Worm (Caenorhabditis elegans) whole organism, L1 larva: ENCODE measurements around the gene T04F3.5.
A peak's percentile ranks its signal among the peaks of the same experiment; 100 is the strongest.

Experiments used
- C34B4.2 ChIP-seq: sonication (generic microtip); optimal IDR thresholded peaks from 2 replicates; lab custom pipeline; 2017; ENCODE audit warnings: mild to moderate bottlenecking, missing genetic modification characterization, missing compliant biosample characterization
- F16B12.6 ChIP-seq: fragments of 150-350 bp; optimal IDR thresholded peaks from 2 replicates; lab custom pipeline; 2014; ENCODE audit warnings: missing biosample characterization, missing genetic modification characterization
- aha-1 ChIP-seq: fragments of 150-350 bp; optimal IDR thresholded peaks from 2 replicates; lab custom pipeline; 2014; ENCODE audit warnings: missing biosample characterization, missing genetic modification characterization
- alr-1 ChIP-seq: fragments of 200-800 bp; sonication (Bioruptor generic); optimal IDR thresholded peaks from 2 replicates; lab custom pipeline; 2018; ENCODE audit warnings: borderline replicate concordance, mild to moderate bottlenecking, missing genetic modification characterization, missing compliant biosample characterization
- aly-2 ChIP-seq: fragments of 150-350 bp; optimal IDR thresholded peaks from 2 replicates; lab custom pipeline; 2014; ENCODE audit warnings: missing biosample characterization, missing genetic modification characterization
- ama-1 ChIP-seq: fragments of 150-350 bp; optimal IDR thresholded peaks from 2 replicates; lab custom pipeline; 2014
- blmp-1 ChIP-seq: fragments of 150-350 bp; optimal IDR thresholded peaks from 2 replicates; lab custom pipeline; 2014; ENCODE audit warnings: missing biosample characterization, missing genetic modification characterization
- ceh-8 ChIP-seq: fragments of 200-800 bp; sonication (Bioruptor generic); optimal IDR thresholded peaks from 2 replicates; lab custom pipeline; 2018; ENCODE audit warnings: mild to moderate bottlenecking, missing genetic modification characterization, moderate library complexity, missing compliant biosample characterization
- ceh-82 ChIP-seq, 3 experiments: fragments of 150-350 bp in 1 of 3; sonication (generic microtip) in 2 of 3; optimal IDR thresholded peaks; 2 replicates each; lab custom pipeline; 2014 to 2017; ENCODE audit warnings: missing biosample characterization in 3 of 3, missing genetic modification characterization in 3 of 3
- ces-1 ChIP-seq: fragments of 150-350 bp; optimal IDR thresholded peaks from 2 replicates; lab custom pipeline; 2014; ENCODE audit warnings: missing biosample characterization, missing genetic modification reagents, missing genetic modification characterization
- dpl-1 ChIP-seq, 3 experiments: fragments of 150-350 bp in 2 of 3; sonication (generic microtip) in 1 of 3; optimal IDR thresholded peaks; 2 replicates each; lab custom pipeline; 2014 to 2017; ENCODE audit warnings: missing biosample characterization in 3 of 3, missing genetic modification characterization in 3 of 3, missing genetic modification reagents in 3 of 3
- efl-3 ChIP-seq: fragments of 200-800 bp; sonication (Bioruptor generic); optimal IDR thresholded peaks from 2 replicates; lab custom pipeline; 2018; ENCODE audit warnings: mild to moderate bottlenecking, missing genetic modification characterization, missing compliant biosample characterization
- egl-13 ChIP-seq: sonication (generic microtip); optimal IDR thresholded peaks from 2 replicates; lab custom pipeline; 2016; ENCODE audit warnings: missing genotype, missing genetic modification reagents, missing genetic modification characterization, missing compliant biosample characterization
- elt-2 ChIP-seq: sonication (generic microtip); optimal IDR thresholded peaks from 2 replicates; lab custom pipeline; 2016; ENCODE audit warnings: missing genetic modification characterization, mild to moderate bottlenecking, inconsistent platforms, missing compliant biosample characterization, missing genetic modification reagents
- elt-3 ChIP-seq, 6 experiments: fragments of 150-350 bp in 1 of 6; sonication (generic microtip); optimal IDR thresholded peaks; 2 replicates each; lab custom pipeline; 2017 to 2018; ENCODE audit warnings: missing biosample characterization in 6 of 6, missing genetic modification characterization in 6 of 6, inconsistent platforms in 1 of 6
- fkh-4 ChIP-seq: sonication (generic microtip); optimal IDR thresholded peaks from 2 replicates; lab custom pipeline; 2016; ENCODE audit warnings: missing compliant biosample characterization, missing genetic modification characterization, borderline replicate concordance
- fkh-8 ChIP-seq: sonication (generic microtip); optimal IDR thresholded peaks from 2 replicates; lab custom pipeline; 2016; ENCODE audit warnings: mild to moderate bottlenecking, missing genetic modification characterization, missing compliant biosample characterization
- grh-1 ChIP-seq: fragments of 200-800 bp; sonication (Bioruptor generic); IDR thresholded peaks from 2 replicates; pipeline ENCODE4 v1.3.6; 2022; ENCODE audit warnings: missing genetic modification reagents, missing genetic modification characterization, missing compliant biosample characterization
- hlh-17 ChIP-seq: fragments of 200-800 bp; sonication (Bioruptor generic); optimal IDR thresholded peaks from 2 replicates; lab custom pipeline; 2018; ENCODE audit warnings: missing genetic modification characterization, mild to moderate bottlenecking, missing compliant biosample characterization, moderate library complexity, borderline replicate concordance
- hpl-2 ChIP-seq: fragments of 150-350 bp; optimal IDR thresholded peaks from 2 replicates; lab custom pipeline; 2014; ENCODE audit warnings: missing biosample characterization, missing genetic modification reagents, missing genetic modification characterization
- irx-1 ChIP-seq: sonication (generic microtip); optimal IDR thresholded peaks from 2 replicates; lab custom pipeline; 2016; ENCODE audit warnings: missing genetic modification characterization, missing compliant biosample characterization
- isw-1 ChIP-seq: fragments of 200-800 bp; sonication (Bioruptor generic); IDR thresholded peaks from 2 replicates; pipeline ENCODE4 v1.3.6; 2022; ENCODE audit warnings: missing genetic modification characterization, missing compliant biosample characterization
- jun-1 ChIP-seq: fragments of 150-350 bp; optimal IDR thresholded peaks from 2 replicates; lab custom pipeline; 2014; ENCODE audit warnings: missing biosample characterization, missing genetic modification reagents, missing genetic modification characterization
- lin-13 ChIP-seq: fragments of 150-350 bp; optimal IDR thresholded peaks from 2 replicates; lab custom pipeline; 2014; ENCODE audit warnings: missing biosample characterization, missing genetic modification reagents, missing genetic modification characterization
- lir-3 ChIP-seq: sonication (generic microtip); optimal IDR thresholded peaks from 2 replicates; lab custom pipeline; 2016; ENCODE audit warnings: mild to moderate bottlenecking, missing genetic modification characterization, moderate library complexity, missing compliant biosample characterization; ENCODE audit not compliant: poor library complexity
- lsy-2 ChIP-seq, 2 experiments: fragments of 150-350 bp; optimal IDR thresholded peaks; 2 replicates each; lab custom pipeline; 2014; ENCODE audit warnings: missing biosample characterization in 2 of 2, missing genetic modification characterization in 2 of 2
- mdl-1 ChIP-seq, 2 experiments: fragments of 150-350 bp; optimal IDR thresholded peaks; 2 replicates each; lab custom pipeline; 2014 to 2017; ENCODE audit warnings: missing biosample characterization in 2 of 2, missing genetic modification characterization in 2 of 2, inconsistent platforms in 1 of 2
- mef-2 ChIP-seq: fragments of 150-350 bp; optimal IDR thresholded peaks from 2 replicates; lab custom pipeline; 2014; ENCODE audit warnings: missing biosample characterization, missing genetic modification characterization
- nhr-11 ChIP-seq: fragments of 150-350 bp; optimal IDR thresholded peaks from 2 replicates; lab custom pipeline; 2014; ENCODE audit warnings: missing biosample characterization, missing genetic modification characterization
- nhr-12 ChIP-seq: sonication (generic microtip); optimal IDR thresholded peaks from 2 replicates; lab custom pipeline; 2017; ENCODE audit warnings: missing biosample characterization, missing genetic modification characterization
- nhr-19 ChIP-seq: fragments of 200-800 bp; sonication (Bioruptor generic); conservative IDR thresholded peaks from 2 replicates; pipeline ENCODE4 v1.3.6; 2022; ENCODE audit warnings: missing genetic modification characterization, missing compliant biosample characterization
- nhr-237 ChIP-seq: fragments of 150-350 bp; optimal IDR thresholded peaks from 2 replicates; lab custom pipeline; 2014; ENCODE audit warnings: missing biosample characterization, missing genetic modification characterization
- nhr-47 ChIP-seq: sonication (generic microtip); optimal IDR thresholded peaks from 2 replicates; lab custom pipeline; 2016; ENCODE audit warnings: mild to moderate bottlenecking, missing genetic modification characterization, moderate library complexity, missing compliant biosample characterization
- nhr-71 ChIP-seq: sonication (generic microtip); optimal IDR thresholded peaks from 2 replicates; lab custom pipeline; 2016; ENCODE audit warnings: mild to moderate bottlenecking, missing genetic modification characterization, moderate library complexity, missing compliant biosample characterization
- nhr-76 ChIP-seq: sonication (generic microtip); optimal IDR thresholded peaks from 2 replicates; lab custom pipeline; 2017; ENCODE audit warnings: missing biosample characterization, missing genetic modification characterization
- nhr-77 ChIP-seq: fragments of 150-350 bp; optimal IDR thresholded peaks from 2 replicates; lab custom pipeline; 2014; ENCODE audit warnings: missing biosample characterization, missing genetic modification characterization
- nhr-85 ChIP-seq: sonication (generic microtip); peaks from one replicate; lab custom pipeline; 2016; ENCODE audit warnings: missing genetic modification characterization, inconsistent platforms, missing compliant biosample characterization
- nhr-90 ChIP-seq: sonication (generic microtip); optimal IDR thresholded peaks from 2 replicates; lab custom pipeline; 2016; ENCODE audit warnings: mild to moderate bottlenecking, missing genetic modification characterization, missing compliant biosample characterization; ENCODE audit not compliant: poor library complexity
- pag-3 ChIP-seq: sonication (generic microtip); optimal IDR thresholded peaks from 2 replicates; lab custom pipeline; 2017; ENCODE audit warnings: missing genetic modification characterization, mild to moderate bottlenecking, missing compliant biosample characterization, antibody characterized with exemption, borderline replicate concordance; ENCODE audit not compliant: insufficient read depth
- pax-3 ChIP-seq: fragments of 200-800 bp; sonication (Bioruptor generic); optimal IDR thresholded peaks from 2 replicates; lab custom pipeline; 2018; ENCODE audit warnings: mild to moderate bottlenecking, missing genetic modification characterization, moderate library complexity, missing compliant biosample characterization
- pqm-1 ChIP-seq: sonication (generic microtip); optimal IDR thresholded peaks from 3 replicates; lab custom pipeline; 2017; ENCODE audit warnings: missing biosample characterization, missing genetic modification characterization
- skn-1 ChIP-seq: fragments of 150-350 bp; optimal IDR thresholded peaks from 2 replicates; lab custom pipeline; 2014; ENCODE audit warnings: missing biosample characterization, missing genetic modification characterization
- snpc-4 ChIP-seq: fragments of 150-350 bp; optimal IDR thresholded peaks from 2 replicates; lab custom pipeline; 2014; ENCODE audit warnings: missing biosample characterization, missing genetic modification characterization
- snu-23 ChIP-seq: sonication (generic microtip); optimal IDR thresholded peaks from 2 replicates; lab custom pipeline; 2016; ENCODE audit warnings: missing genetic modification characterization, missing compliant biosample characterization
- sox-4 ChIP-seq: sonication (generic microtip); optimal IDR thresholded peaks from 2 replicates; lab custom pipeline; 2016; ENCODE audit warnings: missing genetic modification characterization, missing compliant biosample characterization
- swsn-7 ChIP-seq: sonication (generic microtip); optimal IDR thresholded peaks from 2 replicates; lab custom pipeline; 2016; ENCODE audit warnings: missing genetic modification characterization, missing compliant biosample characterization
- tbx-2 ChIP-seq: sonication (generic microtip); optimal IDR thresholded peaks from 2 replicates; lab custom pipeline; 2016; ENCODE audit warnings: missing genetic modification characterization, missing compliant biosample characterization
- unc-30 ChIP-seq: sonication (generic microtip); optimal IDR thresholded peaks from 2 replicates; lab custom pipeline; 2017; ENCODE audit warnings: missing biosample characterization, missing genetic modification characterization
- unc-98 ChIP-seq: fragments of 200-800 bp; sonication (Bioruptor generic); IDR thresholded peaks from 2 replicates; pipeline ENCODE4 v1.3.6; 2022; ENCODE audit warnings: missing genetic modification characterization, missing compliant biosample characterization
- vab-15 ChIP-seq: sonication (generic microtip); optimal IDR thresholded peaks from 2 replicates; lab custom pipeline; 2017; ENCODE audit warnings: missing genotype, mild to moderate bottlenecking, missing genetic modification characterization, missing compliant biosample characterization
- xbp-1 ChIP-seq: sonication (generic microtip); optimal IDR thresholded peaks from 2 replicates; lab custom pipeline; 2016; ENCODE audit warnings: missing genetic modification characterization, missing compliant biosample characterization
- zag-1 ChIP-seq: fragments of 150-350 bp; optimal IDR thresholded peaks from 2 replicates; lab custom pipeline; 2014; ENCODE audit warnings: missing biosample characterization, missing genetic modification characterization
- zip-4 ChIP-seq: fragments of 200-800 bp; sonication (Bioruptor generic); optimal IDR thresholded peaks from 2 replicates; lab custom pipeline; 2018; ENCODE audit warnings: mild to moderate bottlenecking, missing genetic modification characterization, moderate library complexity, missing compliant biosample characterization

The T04F3.5 gene

DNA sequence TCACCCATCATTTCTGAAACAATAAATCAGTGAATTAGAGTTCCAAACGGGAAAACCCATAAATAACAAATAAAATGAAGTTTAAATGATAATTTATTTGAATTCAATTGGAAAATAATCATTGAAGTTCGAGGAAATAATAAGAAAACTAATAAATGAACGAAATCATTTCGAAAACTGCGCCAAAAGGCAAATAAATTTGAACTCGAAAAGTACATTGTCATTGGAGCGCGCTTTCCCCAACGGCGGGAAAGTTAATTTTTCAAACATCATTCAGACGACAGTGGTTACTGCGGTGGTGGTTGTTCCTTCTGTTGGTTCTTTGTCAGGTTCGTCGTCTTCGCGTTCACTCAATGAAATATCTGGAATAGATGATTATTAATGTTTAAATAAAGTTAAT is 27.0 kb upstream of the T04F3.5 start, which contains the start of gene npp-22 (continued):
- TF ChIP-seq zag-1 (no peak), nhr-90 (tag; lab: Kevin White, UChicago) (peak; percentile 56), pqm-1 (tag; lab: Kevin White, UChicago) (no peak), aha-1 (tag; lab: Kevin White, UChicago) (no peak), lsy-2 (tag; optimal IDR thresholded peaks at IDR 0.05; lab: Kevin White, UChicago) (peak; percentile 72 to 84), ama-1 (lab: Kevin White, UChicago) (no peak), isw-1 (GFP tag; lab: Robert Waterston, UW) (peak; percentile 30; the same call in 1 of the 2 replicates), mef-2 (no peak), lin-13 (GFP tag; lab: Kevin White, UChicago) (no peak), skn-1 (tag; lab: Kevin White, UChicago) (peak; percentile 73), dpl-1 (GFP tag; optimal IDR thresholded peaks at IDR 0.05; lab: Kevin White, UChicago) (peak; percentile 93 to 95 (median 94)), grh-1 (no peak), unc-98 (GFP tag; lab: Robert Waterston, UW) (no peak), ceh-82 (tag; optimal IDR thresholded peaks at IDR 0.05; lab: Kevin White, UChicago) (peak; percentile 17 to 54 (median 32)), elt-3 (tag; optimal IDR thresholded peaks at IDR 0.05; lab: Kevin White, UChicago) (peak in 1 of 6 experiments; percentile 49), F16B12.6 (tag; lab: Kevin White, UChicago) (peak; percentile 30), nhr-47 (tag; lab: Kevin White, UChicago) (peak; percentile 68), zip-4 (GFP tag; lab: Kevin White, UChicago) (no peak), elt-2 (tag; lab: Kevin White, UChicago) (no peak), pax-3 (tag; lab: Kevin White, UChicago) (no peak), fkh-8 (tag; lab: Kevin White, UChicago) (no peak), ces-1 (GFP tag; lab: Kevin White, UChicago) (no peak), hlh-17 (no peak), blmp-1 (tag; lab: Kevin White, UChicago) (peak; percentile 64), nhr-19 (GFP tag; lab: Robert Waterston, UW) (peak; percentile 68), lir-3 (no peak), jun-1 (tag; lab: Kevin White, UChicago) (no peak), nhr-11 (no peak), swsn-7 (peak; percentile 66), alr-1 (tag; lab: Kevin White, UChicago) (no peak), fkh-4 (tag; lab: Kevin White, UChicago) (no peak), tbx-2 (tag; lab: Kevin White, UChicago) (peak; percentile 62), nhr-12 (tag; lab: Kevin White, UChicago) (no peak), mdl-1 (tag; optimal IDR thresholded peaks at IDR 0.05; lab: Kevin White, UChicago) (peak in 1 of 2 experiments; percentile 30), nhr-237 (tag; lab: Kevin White, UChicago) (no peak), pag-3 (tag; lab: Kevin White, UChicago) (no peak), snpc-4 (tag; lab: Kevin White, UChicago) (peak; percentile 36), C34B4.2 (tag; lab: Kevin White, UChicago) (no peak), ceh-8 (no peak), efl-3 (no peak), nhr-71 (peak; percentile 72), aly-2 (tag; lab: Kevin White, UChicago) (no peak), irx-1 (tag; lab: Kevin White, UChicago) (no peak), snu-23 (GFP tag; lab: Kevin White, UChicago) (peak; percentile 56), sox-4 (no peak), hpl-2 (GFP tag; lab: Kevin White, UChicago) (no peak), unc-30 (tag; lab: Kevin White, UChicago) (no peak), egl-13 (tag; lab: Kevin White, UChicago) (no peak), nhr-77 (tag; lab: Kevin White, UChicago) (peak; percentile 22), vab-15 (no peak), xbp-1 (tag; lab: Kevin White, UChicago) (peak; percentile 65), nhr-85 (tag; lab: Kevin White, UChicago) (peak; percentile 65), nhr-76 (tag; lab: Kevin White, UChicago) (no peak)
